Fruit fly (Drosophila melanogaster) whole organism, embryonic: Measurements from ENCODE around the gene CG2059.
A peak's percentile ranks its signal among the peaks of the same experiment; 100 is the strongest.

Source experiments
- Adf1 ChIP-seq: fragments of 200-800 bp; sonication (Bioruptor generic); IDR thresholded peaks from 2 replicates; pipeline ENCODE4 v1.3.6; 2022; ENCODE audit warnings: missing biosample characterization, missing genetic modification characterization
- Awh ChIP-seq: fragments of 200-800 bp; sonication (Bioruptor generic); IDR thresholded peaks from 2 replicates; pipeline ENCODE4, ENCODE4 v1.3.6; 2022; ENCODE audit warnings: missing biosample characterization, missing genetic modification characterization
- CG11456 ChIP-seq: fragments of 200-800 bp; sonication (Bioruptor generic); IDR thresholded peaks from 3 replicates; pipeline ENCODE4 v1.3.6; 2022; ENCODE audit warnings: missing biosample characterization, missing genetic modification characterization
- CG12104 ChIP-seq: fragments of 200-800 bp; sonication (Bioruptor generic); optimal IDR thresholded peaks from 3 replicates; lab custom pipeline; 2016; ENCODE audit warnings: missing biosample characterization, missing genetic modification characterization
- CG12236 ChIP-seq: fragments of 200-800 bp; sonication (Bioruptor generic); optimal IDR thresholded peaks from 2 replicates; lab custom pipeline; 2016; ENCODE audit warnings: missing biosample characterization, missing genetic modification characterization
- CG12942 ChIP-seq: fragments of 200-800 bp; sonication (Bioruptor generic); optimal IDR thresholded peaks from 3 replicates; lab custom pipeline; 2016; ENCODE audit warnings: missing biosample characterization, missing genetic modification characterization
- CG13624 ChIP-seq: fragments of 200-800 bp; sonication (Bioruptor generic); optimal IDR thresholded peaks from 2 replicates; lab custom pipeline; 2016; ENCODE audit warnings: missing biosample characterization, missing genetic modification characterization
- CG14050 ChIP-seq: fragments of 200-800 bp; sonication (Bioruptor generic); IDR thresholded peaks from 3 replicates; pipeline ENCODE4 v1.3.6; 2022; ENCODE audit warnings: missing biosample characterization, missing genetic modification characterization
- CG16815 ChIP-seq: fragments of 200-800 bp; sonication (Bioruptor generic); optimal IDR thresholded peaks from 3 replicates; lab custom pipeline; 2017; ENCODE audit warnings: missing biosample characterization, mild to moderate bottlenecking, missing genetic modification characterization
- CG16863 ChIP-seq: fragments of 200-800 bp; sonication (Bioruptor generic); optimal IDR thresholded peaks from 3 replicates; lab custom pipeline; 2016; ENCODE audit warnings: missing biosample characterization, missing genetic modification characterization
- CG1832 ChIP-seq: fragments of 200-800 bp; sonication (Bioruptor generic); optimal IDR thresholded peaks from 2 replicates; lab custom pipeline; 2017; ENCODE audit warnings: missing biosample characterization, mild to moderate bottlenecking, missing genetic modification characterization, inconsistent platforms
- CG18619 ChIP-seq: fragments of 200-800 bp; sonication (Bioruptor generic); optimal IDR thresholded peaks from 3 replicates; lab custom pipeline; 2017; ENCODE audit warnings: missing biosample characterization, mild to moderate bottlenecking, missing genetic modification characterization
- CG2129 ChIP-seq: fragments of 200-800 bp; sonication (Bioruptor generic); IDR thresholded peaks from 2 replicates; pipeline ENCODE4 v1.3.6; 2022; ENCODE audit warnings: missing biosample characterization, missing genetic modification characterization; ENCODE audit not compliant: partially characterized antibody
- CG30020 ChIP-seq: fragments of 200-800 bp; optimal IDR thresholded peaks from 2 replicates; lab custom pipeline; 2019; ENCODE audit warnings: missing biosample characterization, mild to moderate bottlenecking, missing genetic modification characterization, moderate library complexity
- CG3065 ChIP-seq: fragments of 200-800 bp; sonication (Bioruptor generic); optimal IDR thresholded peaks from 2 replicates; lab custom pipeline; 2016; ENCODE audit warnings: missing biosample characterization, missing genetic modification characterization
- CG4820 ChIP-seq: fragments of 200-800 bp; sonication (Bioruptor generic); optimal IDR thresholded peaks from 3 replicates; lab custom pipeline; 2016; ENCODE audit warnings: missing biosample characterization, missing genetic modification characterization
- CG6683 ChIP-seq: fragments of 200-800 bp; sonication (Bioruptor generic); optimal IDR thresholded peaks from 2 replicates; lab custom pipeline; 2017; ENCODE audit warnings: missing biosample characterization, mild to moderate bottlenecking, missing genetic modification characterization, missing genetic modification reagents
- CG8478 ChIP-seq: fragments of >200 bp; optimal IDR thresholded peaks from 2 replicates; lab custom pipeline; 2018
- Dad ChIP-seq: fragments of 200-800 bp; sonication (Bioruptor generic); optimal IDR thresholded peaks from 3 replicates; lab custom pipeline; 2016; ENCODE audit warnings: missing biosample characterization, missing genetic modification characterization
- Dek ChIP-seq: fragments of 200-800 bp; sonication (Bioruptor generic); optimal IDR thresholded peaks from 3 replicates; lab custom pipeline; 2019; ENCODE audit warnings: missing biosample characterization, mild to moderate bottlenecking, missing genetic modification characterization, moderate library complexity
- Drgx ChIP-seq: fragments of 200-800 bp; sonication (Bioruptor generic); IDR thresholded peaks from 2 replicates; pipeline ENCODE4 v1.3.6; 2022; ENCODE audit warnings: missing biosample characterization, missing genetic modification characterization
- GATAe ChIP-seq: fragments of 200-800 bp; sonication (Bioruptor generic); conservative IDR thresholded peaks from 2 replicates; pipeline ENCODE4 v1.3.6; 2022; ENCODE audit warnings: missing biosample characterization, missing genetic modification characterization
- H15 ChIP-seq: fragments of 200-800 bp; sonication (Bioruptor generic); IDR thresholded peaks from 3 replicates; pipeline ENCODE4 v1.3.6; 2022; ENCODE audit warnings: missing biosample characterization, missing genetic modification characterization
- H2.0 ChIP-seq: fragments of 200-800 bp; sonication (Bioruptor generic); IDR thresholded peaks from 2 replicates; pipeline ENCODE4 v1.3.6; 2022; ENCODE audit warnings: missing biosample characterization, missing genetic modification characterization
- Hmx ChIP-seq: fragments of 200-800 bp; sonication (Bioruptor generic); optimal IDR thresholded peaks from 2 replicates; lab custom pipeline; 2016; ENCODE audit warnings: missing biosample characterization, missing genetic modification characterization
- Lhr ChIP-seq: fragments of 200-800 bp; sonication (Bioruptor generic); optimal IDR thresholded peaks from 3 replicates; lab custom pipeline; 2017; ENCODE audit warnings: mild to moderate bottlenecking, missing biosample characterization, missing genetic modification reagents, missing genetic modification characterization
- NFAT ChIP-seq: fragments of 200-800 bp; sonication (Bioruptor generic); IDR thresholded peaks from 2 replicates; pipeline ENCODE4 v1.3.6; 2022; ENCODE audit warnings: missing biosample characterization, missing genetic modification characterization
- Rfx ChIP-seq: fragments of 200-800 bp; sonication (Bioruptor generic); IDR thresholded peaks from 2 replicates; pipeline ENCODE4 v1.3.6; 2022; ENCODE audit warnings: missing biosample characterization, missing genetic modification characterization
- Scr ChIP-seq: fragments of 200-800 bp; sonication (Bioruptor generic); IDR thresholded peaks from 2 replicates; pipeline ENCODE4 v1.3.6; 2022; ENCODE audit warnings: missing biosample characterization, missing genetic modification characterization; ENCODE audit not compliant: partially characterized antibody
- Sox102F ChIP-seq: fragments of 200-800 bp; sonication (Bioruptor generic); optimal IDR thresholded peaks from 2 replicates; lab custom pipeline; 2018; ENCODE audit warnings: missing biosample characterization, mild to moderate bottlenecking, missing genetic modification characterization, moderate library complexity
- Ssrp ChIP-seq: fragments of 200-800 bp; sonication (Bioruptor generic); optimal IDR thresholded peaks from 2 replicates; lab custom pipeline; 2018; ENCODE audit warnings: missing biosample characterization, mild to moderate bottlenecking, missing genetic modification characterization, moderate library complexity
- Vsx1 ChIP-seq: fragments of 200-800 bp; sonication (Bioruptor generic); optimal IDR thresholded peaks from 2 replicates; lab custom pipeline; 2017; ENCODE audit warnings: missing biosample characterization, mild to moderate bottlenecking, missing genetic modification characterization, missing genetic modification reagents
- bigmax ChIP-seq: fragments of 200-800 bp; sonication (Bioruptor generic); optimal IDR thresholded peaks from 2 replicates; lab custom pipeline; 2018; ENCODE audit warnings: missing biosample characterization, mild to moderate bottlenecking, missing genetic modification characterization
- btn ChIP-seq: fragments of 200-800 bp; sonication (Bioruptor generic); optimal IDR thresholded peaks from 2 replicates; lab custom pipeline; 2016; ENCODE audit warnings: missing biosample characterization, missing genetic modification characterization
- cato ChIP-seq: fragments of 200-800 bp; sonication (Bioruptor generic); optimal IDR thresholded peaks from 2 replicates; lab custom pipeline; 2016; ENCODE audit warnings: missing biosample characterization, missing genetic modification characterization, borderline replicate concordance
- chinmo ChIP-seq: fragments of 200-800 bp; sonication (Bioruptor generic); IDR thresholded peaks from 4 replicates; pipeline ENCODE4 v1.3.6; 2022; ENCODE audit warnings: missing biosample characterization, missing genetic modification characterization; ENCODE audit not compliant: partially characterized antibody
- eve ChIP-seq, 2 experiments: fragments of >200 bp; optimal IDR thresholded peaks; 2 replicates each; lab custom pipeline; 2017; ENCODE audit warnings: missing biosample characterization in 2 of 2, missing genetic modification characterization in 2 of 2
- gsb-n ChIP-seq: fragments of 200-800 bp; sonication (Bioruptor generic); optimal IDR thresholded peaks from 3 replicates; lab custom pipeline; 2018; ENCODE audit warnings: missing biosample characterization, mild to moderate bottlenecking, missing genetic modification characterization
- ken ChIP-seq: fragments of 200-800 bp; sonication (Bioruptor generic); IDR thresholded peaks from 3 replicates; pipeline ENCODE4 v1.3.6; 2022; ENCODE audit warnings: missing biosample characterization, missing genetic modification characterization
- nom ChIP-seq: fragments of 200-800 bp; sonication (Bioruptor generic); optimal IDR thresholded peaks from 2 replicates; lab custom pipeline; 2017; ENCODE audit warnings: missing biosample characterization, missing genetic modification characterization, mild to moderate bottlenecking, moderate library complexity, missing genetic modification reagents
- oc ChIP-seq: fragments of 200-800 bp; sonication (Bioruptor generic); optimal IDR thresholded peaks from 2 replicates; lab custom pipeline; 2018; ENCODE audit warnings: missing biosample characterization, mild to moderate bottlenecking, missing genetic modification characterization, moderate library complexity
- odd ChIP-seq: fragments of 200-800 bp; sonication (Bioruptor generic); optimal IDR thresholded peaks from 2 replicates; lab custom pipeline; 2017; ENCODE audit warnings: missing biosample characterization, mild to moderate bottlenecking, missing genetic modification characterization
- org-1 ChIP-seq: fragments of 200-800 bp; sonication (Bioruptor generic); optimal IDR thresholded peaks from 2 replicates; lab custom pipeline; 2017; ENCODE audit warnings: missing biosample characterization, missing genetic modification characterization
- pb ChIP-seq: fragments of 200-800 bp; sonication (Bioruptor generic); optimal IDR thresholded peaks from 3 replicates; lab custom pipeline; 2016; ENCODE audit warnings: missing biosample characterization, missing genetic modification characterization
- repo ChIP-seq: fragments of 200-800 bp; sonication (Bioruptor generic); optimal IDR thresholded peaks from 2 replicates; lab custom pipeline; 2016; ENCODE audit warnings: missing biosample characterization, missing genetic modification characterization
- run ChIP-seq: fragments of 200-800 bp; sonication (Bioruptor generic); optimal IDR thresholded peaks from 3 replicates; lab custom pipeline; 2018; ENCODE audit warnings: missing biosample characterization, mild to moderate bottlenecking, missing genetic modification characterization
- scrt ChIP-seq: fragments of 200-800 bp; sonication (Bioruptor generic); optimal IDR thresholded peaks from 2 replicates; lab custom pipeline; 2018; ENCODE audit warnings: missing biosample characterization, mild to moderate bottlenecking, missing genetic modification characterization, moderate library complexity
- sim ChIP-seq: fragments of 200-800 bp; sonication (Bioruptor generic); IDR thresholded peaks from 2 replicates; pipeline ENCODE4 v1.3.6; 2022; ENCODE audit warnings: missing biosample characterization, missing genetic modification characterization
- sisA ChIP-seq: fragments of 200-800 bp; sonication (Bioruptor generic); IDR thresholded peaks from 2 replicates; pipeline ENCODE4 v1.3.6; 2022; ENCODE audit warnings: missing biosample characterization, missing genetic modification characterization
- ssp ChIP-seq: fragments of 200-800 bp; sonication (Bioruptor generic); IDR thresholded peaks from 2 replicates; pipeline ENCODE4 v1.3.6; 2022; ENCODE audit warnings: missing biosample characterization, missing genetic modification characterization
- trh ChIP-seq: fragments of 200-800 bp; sonication (Bioruptor generic); optimal IDR thresholded peaks from 2 replicates; lab custom pipeline; 2016; ENCODE audit warnings: missing biosample characterization, missing genetic modification characterization

Gene CG2059

dm6 chrX:7334801-7335176 is 48.6 kb downstream of the CG2059 start (continued):
- TF ChIP-seq Awh (GFP tag; lab: Robert Waterston, UW), result peak; percentile 47; the same call in 1 of the 2 replicates
- TF ChIP-seq Dek (tag; lab: Kevin White, UChicago), result peak; percentile 76
- peak; percentile 69 for TF ChIP-seq odd (GFP tag; lab: Kevin White, UChicago)
- TF ChIP-seq btn (GFP tag; lab: Kevin White, UChicago), result no peak
- TF ChIP-seq Vsx1 (GFP tag; lab: Kevin White, UChicago), result peak; percentile 65
- TF ChIP-seq CG1832 (GFP tag; lab: Kevin White, UChicago), result no peak
- peak; percentile 35 for TF ChIP-seq nom
- peak; percentile 65 for TF ChIP-seq run
- TF ChIP-seq repo (GFP tag; lab: Kevin White, UChicago), result no peak
- peak; percentile 78 for TF ChIP-seq CG18619
- TF ChIP-seq H15 (GFP tag; lab: Robert Waterston, UW), result no peak
- peak; percentile 42 for TF ChIP-seq org-1
- TF ChIP-seq CG12942 (GFP tag; lab: Kevin White, UChicago), result peak; percentile 14
- no peak; the same call in 1 of the 2 replicates for TF ChIP-seq GATAe (GFP tag; lab: Robert Waterston, UW)
- no peak for TF ChIP-seq CG12236 (GFP tag; lab: Kevin White, UChicago)
- peak; percentile 41 for TF ChIP-seq CG30020 (tag; lab: Kevin White, UChicago)
- TF ChIP-seq CG4820 (GFP tag; lab: Kevin White, UChicago), result peak; percentile 30
- peak; percentile 63 for TF ChIP-seq ssp
- peak; percentile 85 for TF ChIP-seq gsb-n (tag; lab: Kevin White, UChicago)
- TF ChIP-seq Ssrp (tag; lab: Kevin White, UChicago), result peak; percentile 77
- TF ChIP-seq pb (GFP tag; lab: Kevin White, UChicago), result no peak
- peak; percentile 58 for TF ChIP-seq sisA (GFP tag; lab: Robert Waterston, UW)
- peak; percentile 33; the same call in 1 of the 2 replicates for TF ChIP-seq sim
- peak; percentile 45 for TF ChIP-seq CG6683 (GFP tag; lab: Kevin White, UChicago)
- TF ChIP-seq CG12104 (GFP tag; lab: Kevin White, UChicago), result peak; percentile 58
- no peak for TF ChIP-seq Dad
- no peak for TF ChIP-seq bigmax (GFP tag; lab: Kevin White, UChicago)
- TF ChIP-seq cato (GFP tag; lab: Kevin White, UChicago), result peak; percentile 48
- TF ChIP-seq NFAT (GFP tag; lab: Robert Waterston, UW), result peak; percentile 49; the same call in 1 of the 2 replicates
- TF ChIP-seq trh (GFP tag; lab: Kevin White, UChicago), result no peak
- TF ChIP-seq CG13624 (GFP tag; lab: Kevin White, UChicago), result no peak
- TF ChIP-seq Drgx (GFP tag; lab: Robert Waterston, UW), result peak; percentile 62
- no peak for TF ChIP-seq Scr (GFP tag; lab: Robert Waterston, UW)
- peak; percentile 59; the same call in 1 of the 3 replicates for TF ChIP-seq ken
- peak; percentile 39 for TF ChIP-seq CG16815 (GFP tag; lab: Kevin White, UChicago)
- TF ChIP-seq CG8478 (lab: Kevin White, UChicago), result no peak
- TF ChIP-seq CG16863 (GFP tag; lab: Kevin White, UChicago), result no peak
- 0 out of 3 replicates have a peak, but pooled peaks have one; percentile 21 for TF ChIP-seq CG14050 (GFP tag; lab: Robert Waterston, UW)
- TF ChIP-seq Lhr (GFP tag; lab: Kevin White, UChicago), result peak; percentile 39
- no peak for TF ChIP-seq chinmo (GFP tag; lab: Robert Waterston, UW)
- peak; percentile 5 for TF ChIP-seq CG3065 (GFP tag; lab: Kevin White, UChicago)
- TF ChIP-seq Sox102F (GFP tag; lab: Kevin White, UChicago), result peak; percentile 82
- TF ChIP-seq Hmx (GFP tag; lab: Kevin White, UChicago), result no peak
- TF ChIP-seq scrt (GFP tag; lab: Kevin White, UChicago), result peak; percentile 49
- no peak for TF ChIP-seq Adf1 (GFP tag; lab: Robert Waterston, UW)
- peak; percentile 10 for TF ChIP-seq oc
- TF ChIP-seq eve (GFP tag; optimal IDR thresholded peaks at IDR 0.05; lab: Kevin White, UChicago), result peak in 1 of 2 experiments; percentile 21
- peak; percentile 78 for TF ChIP-seq Rfx (GFP tag; lab: Robert Waterston, UW)
- TF ChIP-seq CG11456 (GFP tag; lab: Robert Waterston, UW), result peak; percentile 59; the same call in 1 of the 3 replicates
- no peak for TF ChIP-seq CG2129 (GFP tag; lab: Robert Waterston, UW)
- TF ChIP-seq H2.0 (GFP tag; lab: Robert Waterston, UW), result peak; percentile 73
